Fruit fly (Drosophila melanogaster): ENCODE data around the gene eIF2A.

Gene eIF2A

dm6 chr3L:21832203-21833160 lies 7.9 kb downstream of the eIF2A start, which contains the start of the genes CG7148 and Nopp140 (continued):
- peak; percentile 77 for TF ChIP-seq CG11247 (GFP tag; IDR thresholded peaks at IDR 0.05)
- TF ChIP-seq ewg (GFP tag; optimal IDR thresholded peaks at IDR 0.05): peak; percentile 38
- no peak for TF ChIP-seq wor (GFP tag; IDR thresholded peaks at IDR 0.05)
- TF ChIP-seq esg (GFP tag; conservative IDR thresholded peaks at IDR 0.05): peak; percentile 44
- TF ChIP-seq CkIIα-i1 (GFP tag; IDR thresholded peaks at IDR 0.05): no peak
- peak; percentile 63 for TF ChIP-seq Sox102F (GFP tag; optimal IDR thresholded peaks at IDR 0.05)
- TF ChIP-seq CG15514 (GFP tag; optimal IDR thresholded peaks at IDR 0.05): peak; percentile 77
- peak; percentile 62 for TF ChIP-seq D19A (tag; optimal IDR thresholded peaks at IDR 0.05)
- TF ChIP-seq ftz-f1 (GFP tag; optimal IDR thresholded peaks at IDR 0.05): peak; percentile 36
- no peak for TF ChIP-seq hth (optimal IDR thresholded peaks at IDR 0.05)
- TF ChIP-seq CG6689 (GFP tag; IDR thresholded peaks at IDR 0.05): 0 out of 2 replicates have a peak, but pooled peaks have one; percentile 20
- 0 out of 3 replicates have a peak, but pooled peaks have one; percentile 11 for TF ChIP-seq CG14050 (GFP tag; IDR thresholded peaks at IDR 0.05)
- TF ChIP-seq peb (GFP tag; IDR thresholded peaks at IDR 0.05): 0 out of 2 replicates have a peak, but pooled peaks have one; percentile 25
- peak; percentile 51 for TF ChIP-seq emc (GFP tag; optimal IDR thresholded peaks at IDR 0.05)
- TF ChIP-seq jing (GFP tag; optimal IDR thresholded peaks at IDR 0.05): no peak
- peak; percentile 83 for TF ChIP-seq Xbp1 (GFP tag; optimal IDR thresholded peaks at IDR 0.05)
- TF ChIP-seq sug (tag; optimal IDR thresholded peaks at IDR 0.05): peak; percentile 66
- no peak for TF ChIP-seq CG2678 (tag; optimal IDR thresholded peaks at IDR 0.05)
- no peak for TF ChIP-seq CG1529 (GFP tag; optimal IDR thresholded peaks at IDR 0.05)
- peak; percentile 7; the same call in 1 of the 2 replicates for TF ChIP-seq CG4360 (GFP tag; IDR thresholded peaks at IDR 0.05)
- TF ChIP-seq CG10654 (GFP tag; optimal IDR thresholded peaks at IDR 0.05): peak; percentile 48
- peak; percentile 47 for TF ChIP-seq HHEX (GFP tag; optimal IDR thresholded peaks at IDR 0.05)
- TF ChIP-seq CG18476 (GFP tag; optimal IDR thresholded peaks at IDR 0.05): no peak
- TF ChIP-seq fru (optimal IDR thresholded peaks at IDR 0.05): no peak
- peak; percentile 87 for TF ChIP-seq CG1603 (tag; optimal IDR thresholded peaks at IDR 0.05)
- TF ChIP-seq CG6175 (GFP tag; IDR thresholded peaks at IDR 0.05): no peak
- peak; percentile 59 for TF ChIP-seq CHES-1-like (GFP tag; optimal IDR thresholded peaks at IDR 0.05)
- TF ChIP-seq CG6254 (GFP tag; optimal IDR thresholded peaks at IDR 0.05): peak; percentile 35
- no peak for TF ChIP-seq CG7556 (GFP tag; optimal IDR thresholded peaks at IDR 0.05)
- peak; percentile 35 for TF ChIP-seq tup (GFP tag; optimal IDR thresholded peaks at IDR 0.05)
- TF ChIP-seq CG10565 (GFP tag; optimal IDR thresholded peaks at IDR 0.05): no peak
- TF ChIP-seq H2.0 (GFP tag; IDR thresholded peaks at IDR 0.05): peak; percentile 74
- TF ChIP-seq org-1 (GFP tag; optimal IDR thresholded peaks at IDR 0.05): no peak
- TF ChIP-seq CG14014 (GFP tag; IDR thresholded peaks at IDR 0.05): 0 out of 2 replicates have a peak, but pooled peaks have one; percentile 37
- peak; percentile 36 for TF ChIP-seq CG15696 (tag; optimal IDR thresholded peaks at IDR 0.05)
- TF ChIP-seq caup (GFP tag; optimal IDR thresholded peaks at IDR 0.05; ENCODE audit: severe bottlenecking): peak; percentile 71
- TF ChIP-seq CG3726 (GFP tag; IDR thresholded peaks at IDR 0.05): no peak
- peak; percentile 15 for TF ChIP-seq trh (GFP tag; optimal IDR thresholded peaks at IDR 0.05)
- peak; percentile 55 for TF ChIP-seq E2f2 (GFP tag; IDR thresholded peaks at IDR 0.05)
- peak; percentile 69 for TF ChIP-seq CG5245 (GFP tag; optimal IDR thresholded peaks at IDR 0.05)
- peak; percentile 37 for TF ChIP-seq NC2β (GFP tag; optimal IDR thresholded peaks at IDR 0.05)
- TF ChIP-seq ara (GFP tag; IDR thresholded peaks at IDR 0.05): 0 out of 2 replicates have a peak, but pooled peaks have one; percentile 41
- peak; percentile 61 for TF ChIP-seq CG12155 (GFP tag; optimal IDR thresholded peaks at IDR 0.05)
- TF ChIP-seq B-H1 (GFP tag; IDR thresholded peaks at IDR 0.05): no peak; the same call in 2 of the 3 replicates
- no peak for TF ChIP-seq CG11696 (GFP tag; IDR thresholded peaks at IDR 0.05)
- TF ChIP-seq CG10209 (GFP tag; optimal IDR thresholded peaks at IDR 0.05): peak; percentile 63
- peak; percentile 54 for TF ChIP-seq nmo (GFP tag; optimal IDR thresholded peaks at IDR 0.05)
- TF ChIP-seq CG15269 (tag; optimal IDR thresholded peaks at IDR 0.05): peak; percentile 71
- TF ChIP-seq CG4617 (GFP tag; optimal IDR thresholded peaks at IDR 0.05; ENCODE audit: borderline replicate concordance): peak; percentile 75
